Fruit fly (Drosophila melanogaster) Kc167 (cell line): ENCODE results near the gene CG31467.

ENCODE experiments used
- Myc ChIP-seq: fragments of >200 bp; optimal IDR thresholded peaks from 2 replicates; lab custom pipeline; 2017; ENCODE audit warnings: missing external identifiers
- Sin3A ChIP-seq: fragments of >200 bp; optimal IDR thresholded peaks from 2 replicates; lab custom pipeline; 2018; ENCODE audit warnings: missing external identifiers
- h ChIP-seq: fragments of >200 bp; optimal IDR thresholded peaks from 3 replicates; lab custom pipeline; 2018; ENCODE audit warnings: missing external identifiers
- insv ChIP-seq: fragments of >200 bp; optimal IDR thresholded peaks from 3 replicates; lab custom pipeline; 2018; ENCODE audit warnings: missing external identifiers
- psq ChIP-seq: fragments of >200 bp; optimal IDR thresholded peaks from 2 replicates; lab custom pipeline; 2017; ENCODE audit warnings: missing external identifiers
- ttk ChIP-seq: sonication (Bioruptor generic); optimal IDR thresholded peaks from 2 replicates; lab custom pipeline; 2017; ENCODE audit warnings: missing external identifiers

Gene CG31467

DNA sequence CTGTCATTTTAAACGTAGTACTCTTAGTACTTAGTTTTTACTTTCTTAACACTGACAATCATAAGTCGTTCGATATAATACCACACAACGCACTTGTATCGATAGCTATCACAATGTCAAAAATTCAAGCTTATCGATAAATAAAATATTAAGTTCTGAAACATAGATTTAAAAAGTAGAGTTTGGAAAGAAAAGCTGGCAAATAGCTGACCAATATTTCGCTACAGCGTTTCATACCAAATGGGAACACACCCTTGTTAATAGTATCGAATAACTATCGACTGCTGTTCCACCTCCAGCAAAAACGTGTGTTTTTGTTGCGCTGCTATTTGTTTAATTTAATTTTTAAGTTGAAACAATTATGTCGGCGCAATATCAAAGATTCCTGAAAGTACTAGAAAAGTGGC is 10.3 kb downstream of the CG31467 start, which contains the start of the genes pug, CG14683 and CG46459:
Gene pug (plus strand): TSS at position 164 of the 407 bp plus-strand sequence.
Gene CG14683 (plus strand): TSS at position 277 of the 407 bp plus-strand sequence.
Gene CG46459 (plus strand): TSS at position 277 of the 407 bp plus-strand sequence.
- no peak for TF ChIP-seq h (lab: Kevin White, UChicago)
- TF ChIP-seq insv (lab: Kevin White, UChicago), result no peak
- TF ChIP-seq Myc, result no peak
- no peak for TF ChIP-seq Sin3A (lab: Kevin White, UChicago)
- TF ChIP-seq ttk (lab: Kevin White, UChicago), result no peak
- TF ChIP-seq psq (lab: Kevin White, UChicago), result no peak

DNA sequence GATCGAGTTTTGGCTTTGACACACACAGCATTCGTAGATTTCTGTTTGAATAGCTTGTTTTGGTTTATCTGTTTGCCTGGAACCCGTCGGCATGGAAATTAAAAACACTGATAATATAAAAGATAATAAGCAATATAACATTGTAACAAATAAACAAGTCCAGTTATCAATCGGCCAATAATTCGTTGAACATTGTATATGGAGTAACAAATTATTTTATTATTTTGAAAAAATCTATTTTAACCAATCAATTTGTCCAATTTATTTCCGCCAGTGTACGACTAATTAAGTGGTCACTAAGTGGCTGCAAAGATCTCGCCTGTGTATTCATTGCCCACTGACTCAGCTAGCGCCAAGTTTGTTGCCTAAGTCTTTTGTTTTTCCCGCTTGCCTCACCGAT is 17.8 kb downstream of the CG31467 start:
- no peak for TF ChIP-seq h (lab: Kevin White, UChicago)
- no peak for TF ChIP-seq Myc
- TF ChIP-seq psq (lab: Kevin White, UChicago), result no peak
- TF ChIP-seq Sin3A (lab: Kevin White, UChicago), result no peak
- no peak for TF ChIP-seq insv (lab: Kevin White, UChicago)
- no peak for TF ChIP-seq ttk (lab: Kevin White, UChicago)

DNA sequence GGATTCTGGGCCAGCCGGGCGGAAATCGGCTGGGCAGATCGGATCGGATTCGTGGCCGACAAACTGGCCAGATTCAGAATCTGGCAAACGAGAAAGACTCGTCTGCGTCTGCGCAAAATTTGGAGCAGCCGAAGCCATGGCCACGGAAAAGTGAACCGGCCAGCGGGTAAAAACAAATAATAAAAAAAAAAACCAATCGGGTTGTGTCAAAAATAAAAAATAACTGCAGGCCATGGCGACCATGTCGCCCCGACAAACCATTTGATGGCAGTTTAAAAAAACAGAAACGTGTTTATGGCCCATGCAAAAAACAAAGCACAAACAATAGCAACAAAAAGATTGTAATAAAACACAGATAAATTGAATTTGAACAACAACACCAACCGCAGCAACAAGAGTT is 18.5 kb downstream of the CG31467 start:
- TF ChIP-seq h (lab: Kevin White, UChicago), result no peak
- no peak for TF ChIP-seq Myc
- no peak for TF ChIP-seq Sin3A (lab: Kevin White, UChicago)
- no peak for TF ChIP-seq insv (lab: Kevin White, UChicago)
- no peak for TF ChIP-seq psq (lab: Kevin White, UChicago)
- TF ChIP-seq ttk (lab: Kevin White, UChicago), result no peak

DNA sequence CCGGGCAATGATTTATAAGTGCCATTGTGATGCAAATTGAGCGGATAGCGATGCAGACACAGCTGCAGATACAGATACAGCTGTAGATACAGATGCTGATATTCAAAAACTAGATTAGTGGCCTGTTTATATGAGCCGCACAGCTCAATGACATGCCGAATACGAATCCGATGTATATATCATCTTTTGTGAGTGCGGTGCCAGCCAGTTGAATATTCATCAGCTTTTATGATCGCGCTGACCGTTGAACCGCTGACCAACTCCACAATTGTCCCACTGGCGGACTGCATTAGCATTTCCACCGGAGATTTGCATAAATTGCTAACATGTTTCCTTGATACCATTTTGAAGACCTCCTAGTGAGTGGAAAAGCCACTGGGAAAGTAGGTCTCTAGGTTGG is 19.4 kb downstream of the CG31467 start:
- TF ChIP-seq ttk (lab: Kevin White, UChicago) (no peak), h (lab: Kevin White, UChicago) (no peak), Sin3A (lab: Kevin White, UChicago) (no peak), insv (lab: Kevin White, UChicago) (no peak), Myc (no peak), psq (lab: Kevin White, UChicago) (no peak)

DNA sequence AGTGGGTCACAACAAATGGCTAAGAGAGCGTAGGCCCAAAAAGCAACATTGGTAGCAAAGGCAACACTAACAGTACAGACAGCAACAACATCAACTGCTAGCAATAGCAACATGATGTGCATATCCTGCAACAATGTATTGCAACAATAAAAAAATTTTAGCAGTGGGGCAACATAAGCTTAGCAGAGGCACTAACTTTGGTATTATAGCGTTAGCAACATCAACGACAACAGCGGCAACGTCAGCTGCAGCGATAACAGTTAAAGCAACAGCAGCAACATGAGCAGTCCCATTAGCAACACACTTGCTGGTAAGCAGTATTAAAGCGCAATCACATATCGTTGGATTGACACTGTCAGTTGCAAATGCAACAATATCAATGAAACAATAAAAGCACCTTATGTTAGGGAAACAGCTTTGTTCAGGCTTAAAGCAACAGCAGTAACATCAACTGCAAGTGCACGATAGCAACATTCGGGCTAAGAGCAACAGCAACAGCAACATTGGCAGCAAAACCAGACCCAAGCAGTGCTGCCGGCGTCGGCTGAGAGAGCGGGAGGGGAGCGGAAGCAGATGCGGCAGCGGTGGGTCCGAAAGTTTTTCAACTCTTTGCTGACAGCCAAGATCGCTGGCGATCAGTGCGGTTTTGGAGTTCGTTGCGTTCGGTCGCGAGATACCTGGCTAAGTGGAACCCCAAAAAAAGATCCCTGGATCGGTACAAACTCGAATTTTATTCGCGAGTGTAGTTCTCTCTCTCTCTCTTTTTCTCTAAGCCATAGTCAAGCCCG is 20.2 kb downstream of the CG31467 start, which contains the start of gene Skel:
Gene Skel (plus strand): TSS at position 637 of the 788 bp plus-strand sequence.
- TF ChIP-seq h (lab: Kevin White, UChicago) (no peak), ttk (lab: Kevin White, UChicago) (no peak), Sin3A (lab: Kevin White, UChicago) (no peak), psq (lab: Kevin White, UChicago) (no peak), insv (lab: Kevin White, UChicago) (no peak), Myc (no peak)

DNA sequence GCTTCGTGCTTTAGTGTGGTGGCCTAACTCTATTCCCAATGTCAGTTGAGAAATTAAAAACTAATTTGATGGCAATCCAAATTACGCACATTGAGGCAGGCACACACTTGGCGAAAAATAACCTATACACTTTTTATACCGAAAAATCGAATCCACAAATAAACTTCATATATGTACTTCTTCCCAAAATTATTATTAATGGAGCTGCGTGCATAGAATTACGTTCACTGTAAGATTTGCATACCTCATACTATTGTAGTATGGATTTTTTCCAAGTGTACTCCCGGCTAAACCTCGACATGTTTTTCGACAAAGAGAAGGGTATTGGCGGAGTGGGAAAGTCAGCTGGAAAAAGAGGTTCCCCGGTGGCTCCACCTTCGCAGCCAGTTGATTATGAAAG is 22.4 kb downstream of the CG31467 start:
- TF ChIP-seq Myc, result no peak
- no peak for TF ChIP-seq ttk (lab: Kevin White, UChicago)
- TF ChIP-seq Sin3A (lab: Kevin White, UChicago), result no peak
- TF ChIP-seq h (lab: Kevin White, UChicago), result no peak
- no peak for TF ChIP-seq psq (lab: Kevin White, UChicago)

DNA sequence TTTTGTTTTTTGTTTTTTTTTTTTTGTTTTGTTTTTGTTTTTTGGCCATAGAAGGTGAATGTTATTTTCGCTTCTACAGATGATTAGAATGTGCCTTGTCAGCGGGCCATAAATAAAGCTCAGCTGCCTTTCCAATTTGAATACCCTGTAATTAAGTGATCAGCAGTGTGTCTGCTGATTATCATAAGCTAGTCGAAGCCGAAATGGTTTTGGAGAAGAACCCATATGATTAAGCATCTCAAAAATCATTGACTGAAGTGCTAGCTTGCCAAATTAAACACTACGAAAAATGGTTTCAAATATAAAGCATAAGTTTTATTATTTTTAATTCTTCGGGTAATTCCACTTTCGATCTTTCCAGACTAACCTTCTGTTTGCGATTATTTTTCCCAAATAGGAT is 23.4 kb downstream of the CG31467 start:
- TF ChIP-seq ttk (lab: Kevin White, UChicago), result no peak
- no peak for TF ChIP-seq Myc
- no peak for TF ChIP-seq Sin3A (lab: Kevin White, UChicago)
- TF ChIP-seq insv (lab: Kevin White, UChicago), result no peak
- no peak for TF ChIP-seq h (lab: Kevin White, UChicago)
- no peak for TF ChIP-seq psq (lab: Kevin White, UChicago)

DNA sequence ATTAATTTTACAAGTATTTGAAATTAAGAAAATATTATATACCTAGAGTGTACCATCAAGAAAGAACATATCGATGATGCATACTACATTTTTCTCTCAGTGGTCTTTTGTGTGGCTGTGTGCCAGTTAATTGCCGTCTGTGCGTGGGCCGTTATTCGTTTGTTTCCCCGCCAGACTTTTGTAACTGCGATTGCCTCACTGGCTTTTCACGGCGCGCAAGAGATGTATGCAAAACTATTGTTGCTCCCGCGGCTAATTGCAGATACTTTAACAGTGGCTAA is 25.0 kb downstream of the CG31467 start:
- TF ChIP-seq h (lab: Kevin White, UChicago) (no peak), Myc (no peak), insv (lab: Kevin White, UChicago) (no peak), Sin3A (lab: Kevin White, UChicago) (no peak), psq (lab: Kevin White, UChicago) (no peak), ttk (lab: Kevin White, UChicago) (no peak)

DNA sequence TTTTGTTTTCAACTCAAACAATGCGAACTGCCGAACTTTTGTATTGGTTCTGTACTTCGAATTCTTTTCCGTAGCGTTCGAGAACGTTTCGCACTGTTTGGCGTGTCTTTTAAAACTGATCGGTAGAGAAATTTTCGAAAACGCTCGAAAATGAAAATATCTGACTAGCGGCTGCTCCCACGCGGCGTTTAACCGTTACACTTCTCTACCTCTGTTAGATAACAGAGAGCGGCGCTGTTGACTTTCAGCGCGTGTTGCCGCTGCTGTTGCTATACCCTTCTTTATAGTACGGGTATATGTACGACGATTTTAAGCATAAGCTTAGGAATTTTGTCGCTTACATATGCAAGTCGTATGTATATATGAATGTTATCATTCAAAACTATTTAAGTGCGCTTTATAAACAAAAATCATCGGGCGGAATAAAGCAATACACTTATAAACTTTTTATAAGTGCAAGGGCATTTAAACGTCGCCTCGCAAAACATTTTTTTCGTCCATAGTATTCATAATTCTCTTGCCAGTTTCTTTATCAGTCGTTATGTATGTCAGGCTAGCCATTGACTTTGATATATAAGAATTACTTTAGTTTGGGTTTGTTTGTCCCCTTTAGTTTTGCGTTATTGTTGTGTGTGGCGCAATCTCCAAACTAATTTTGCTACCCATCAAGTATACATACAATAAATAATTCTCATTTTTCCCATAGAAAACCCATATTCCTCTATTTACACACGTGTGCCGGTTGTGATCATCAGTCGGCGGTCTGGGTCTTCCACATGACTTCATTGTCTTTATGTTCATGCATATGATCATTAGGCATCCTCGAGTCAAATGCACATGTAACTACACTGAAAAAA is 25.6 kb downstream of the CG31467 start, which contains the start of gene Phyhd1:
Gene Phyhd1 (minus strand): TSS at position 101 of the 857 bp plus-strand sequence.
- no peak for TF ChIP-seq psq (lab: Kevin White, UChicago)
- TF ChIP-seq h (lab: Kevin White, UChicago), result no peak
- TF ChIP-seq insv (lab: Kevin White, UChicago), result no peak
- TF ChIP-seq Sin3A (lab: Kevin White, UChicago), result no peak
- TF ChIP-seq Myc, result no peak
- no peak for TF ChIP-seq ttk (lab: Kevin White, UChicago)

DNA sequence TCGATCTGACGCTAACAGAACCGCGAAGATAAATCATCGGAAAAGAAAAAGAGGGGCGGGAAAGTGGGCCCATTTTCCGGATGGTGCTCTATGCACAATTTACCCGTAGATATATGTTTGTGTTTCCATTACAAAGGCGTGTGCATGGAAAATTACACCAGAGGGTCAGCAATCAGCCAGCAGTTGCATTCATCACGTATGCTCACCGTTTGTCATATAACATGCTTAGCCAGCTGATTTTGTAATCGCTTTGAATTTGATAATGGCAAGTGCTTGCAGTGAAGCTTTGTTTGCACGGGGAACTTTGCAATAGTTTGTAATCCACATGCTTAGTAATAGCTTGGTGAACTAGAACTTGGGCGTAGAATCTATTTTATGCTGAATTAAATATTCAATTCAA is 26.8 kb downstream of the CG31467 start:
- no peak for TF ChIP-seq Sin3A (lab: Kevin White, UChicago)
- TF ChIP-seq insv (lab: Kevin White, UChicago), result no peak
- TF ChIP-seq h (lab: Kevin White, UChicago), result no peak
- TF ChIP-seq ttk (lab: Kevin White, UChicago), result no peak
- no peak for TF ChIP-seq Myc
- TF ChIP-seq psq (lab: Kevin White, UChicago), result no peak

DNA sequence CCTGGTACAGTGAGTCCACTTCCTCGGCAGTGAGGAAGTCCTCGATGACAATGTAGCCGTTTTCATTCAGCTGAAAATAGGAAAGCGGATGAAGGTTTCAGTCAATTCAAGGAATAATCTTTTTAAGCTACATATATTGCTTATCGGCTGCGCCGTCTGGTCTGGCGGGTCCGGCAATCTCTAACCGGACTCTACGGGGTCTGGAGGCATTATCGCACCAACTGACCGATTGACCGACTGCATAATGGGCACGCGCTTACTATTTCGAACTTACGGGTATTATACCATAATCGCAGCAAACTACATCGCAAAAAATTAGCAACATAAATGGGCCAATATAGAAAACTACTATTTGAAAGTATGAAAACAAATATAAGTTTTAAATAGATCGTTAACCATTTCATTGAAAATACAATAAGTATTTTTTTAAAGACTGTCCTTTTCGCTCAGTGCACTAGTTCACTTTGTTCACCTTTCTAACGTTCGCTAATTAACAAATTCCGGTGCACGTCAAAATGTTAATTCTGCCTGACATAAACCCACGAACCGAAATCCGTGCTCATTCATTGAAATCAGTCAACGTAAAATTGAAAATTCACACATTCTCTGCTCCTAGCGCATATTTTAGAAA is 27.6 kb downstream of the CG31467 start:
- TF ChIP-seq ttk (lab: Kevin White, UChicago), result no peak
- TF ChIP-seq insv (lab: Kevin White, UChicago), result no peak
- no peak for TF ChIP-seq psq (lab: Kevin White, UChicago)
- no peak for TF ChIP-seq Myc
- no peak for TF ChIP-seq h (lab: Kevin White, UChicago)
- no peak for TF ChIP-seq Sin3A (lab: Kevin White, UChicago)
